Worm (Caenorhabditis elegans) whole organism, midembryonic: ENCODE results near the gene sri-67.

Experiments
- T22C8.4 ChIP-seq: fragments of 200-800 bp; sonication (Bioruptor generic); IDR thresholded peaks from 2 replicates; pipeline ENCODE4 v1.3.6; 2022; ENCODE audit warnings: missing genetic modification characterization, missing compliant biosample characterization
- cog-1 ChIP-seq: sonication (generic microtip); optimal IDR thresholded peaks from 2 replicates; lab custom pipeline; 2016; ENCODE audit warnings: missing genetic modification characterization, missing compliant biosample characterization
- flt-1 ChIP-seq: fragments of 200-800 bp; sonication (Bioruptor generic); IDR thresholded peaks from 2 replicates; pipeline ENCODE4 v1.3.6; 2022; ENCODE audit warnings: missing genetic modification characterization, missing compliant biosample characterization
- klf-2 ChIP-seq: fragments of 200-800 bp; sonication (Bioruptor generic); conservative IDR thresholded peaks from 2 replicates; pipeline ENCODE4 v1.3.6; 2022; ENCODE audit warnings: missing genetic modification reagents, missing genetic modification characterization, missing compliant biosample characterization
- med-1 ChIP-seq: sonication (generic microtip); optimal IDR thresholded peaks from 2 replicates; lab custom pipeline; 2017; ENCODE audit warnings: missing genetic modification characterization, mild to moderate bottlenecking, missing compliant biosample characterization, antibody characterized with exemption, missing genetic modification reagents; ENCODE audit not compliant: insufficient read depth
- ref-1 ChIP-seq: fragments of 200-800 bp; sonication (Bioruptor generic); conservative IDR thresholded peaks from 2 replicates; pipeline ENCODE4 v1.3.6; 2022; ENCODE audit warnings: missing genetic modification reagents, missing genetic modification characterization, missing compliant biosample characterization
- tab-1 ChIP-seq: fragments of 200-800 bp; sonication (Bioruptor generic); IDR thresholded peaks from 2 replicates; pipeline ENCODE4 v1.3.6; 2022; ENCODE audit warnings: missing genetic modification characterization, missing compliant biosample characterization
- ztf-23 ChIP-seq: fragments of 200-800 bp; sonication (Bioruptor generic); IDR thresholded peaks from 2 replicates; pipeline ENCODE4 v1.3.6; 2022; ENCODE audit warnings: missing genetic modification reagents, missing genetic modification characterization, missing compliant biosample characterization
- ztf-29 ChIP-seq: fragments of 200-800 bp; sonication (Bioruptor generic); IDR thresholded peaks from 2 replicates; pipeline ENCODE4 v1.3.6; 2022; ENCODE audit warnings: missing genetic modification reagents, missing genetic modification characterization, missing compliant biosample characterization

ce11 chrV:20004385-20004784 lies 16.6 kb downstream of the sri-67 start, which contains the start of gene unc-51:
- TF ChIP-seq ztf-29 = no peak
- TF ChIP-seq cog-1 (tag; lab: Kevin White, UChicago) = no peak
- TF ChIP-seq T22C8.4 (GFP tag; lab: Robert Waterston, UW) = no peak
- TF ChIP-seq tab-1 (GFP tag; lab: Robert Waterston, UW) = no peak
- TF ChIP-seq ztf-23 (GFP tag; lab: Robert Waterston, UW) = no peak
- no peak for TF ChIP-seq flt-1 (GFP tag; lab: Robert Waterston, UW)
- no peak for TF ChIP-seq ref-1 (GFP tag; lab: Robert Waterston, UW)
- no peak for TF ChIP-seq klf-2
- TF ChIP-seq med-1 = no peak
